Fruit fly (Drosophila melanogaster) Kc167 (cell line): Measurements from ENCODE around the gene Indy.

ENCODE experiments used
- Myc ChIP-seq: fragments of >200 bp; optimal IDR thresholded peaks from 2 replicates; lab custom pipeline; 2017; ENCODE audit warnings: missing external identifiers
- psq ChIP-seq: fragments of >200 bp; optimal IDR thresholded peaks from 2 replicates; lab custom pipeline; 2017; ENCODE audit warnings: missing external identifiers

dm6 chr3L:18870027-18870426, 24.0 kb upstream of the Indy start, which contains the start of gene Blos3:
- TF ChIP-seq Myc (no peak), psq (lab: Kevin White, UChicago) (no peak)
